Worm (Caenorhabditis elegans): Measurements from ENCODE around the gene F59B2.12.

The F59B2.12 gene

ce11 chrIII:9017181-9017651 lies at the start of gene F59B2.12:
F59B2.12 (plus strand) TSS chrIII:9017601.
- TF ChIP-seq ztf-4 (tag; optimal IDR thresholded peaks at IDR 0.05): no peak
- TF ChIP-seq nhr-84 (tag; optimal IDR thresholded peaks at IDR 0.05): no peak
- TF ChIP-seq lir-3 (tag; optimal IDR thresholded peaks at IDR 0.05; ENCODE audit: poor library complexity): no peak
- no peak for TF ChIP-seq tbx-2 (tag; optimal IDR thresholded peaks at IDR 0.05)
- TF ChIP-seq xbp-1 (tag; optimal IDR thresholded peaks at IDR 0.05): no peak
- TF ChIP-seq C04F5.9 (tag; optimal IDR thresholded peaks at IDR 0.05): no peak
- TF ChIP-seq swsn-7 (tag; optimal IDR thresholded peaks at IDR 0.05): no peak

- TF ChIP-seq pqm-1 (tag; optimal IDR thresholded peaks at IDR 0.05) (no peak), sptf-1 (tag; optimal IDR thresholded peaks at IDR 0.05) (no peak), efl-1 (optimal IDR thresholded peaks at IDR 0.05) (no peak), efl-1 (GFP tag; optimal IDR thresholded peaks at IDR 0.05 in 1 of 2) (peak in 1 of 2 experiments; percentile 11), lir-3 (tag; optimal IDR thresholded peaks at IDR 0.05; ENCODE audit: poor library complexity) (peak; percentile 27), dpl-1 (GFP tag; optimal IDR thresholded peaks at IDR 0.05) (peak in 1 of 3 experiments; percentile 12), ceh-88 (GFP tag; IDR thresholded peaks at IDR 0.05) (no peak), nhr-47 (tag; optimal IDR thresholded peaks at IDR 0.05) (peak; percentile 27), nhr-19 (GFP tag; conservative IDR thresholded peaks at IDR 0.05) (no peak), mep-1 (tag; optimal IDR thresholded peaks at IDR 0.05) (peak; percentile 15), elt-2 (tag; optimal IDR thresholded peaks at IDR 0.05) (no peak), lin-13 (GFP tag; optimal IDR thresholded peaks at IDR 0.05) (no peak), mab-9 (GFP tag; IDR thresholded peaks at IDR 0.05) (no peak), nhr-84 (tag; optimal IDR thresholded peaks at IDR 0.05) (no peak), fkh-4 (tag; optimal IDR thresholded peaks at IDR 0.05; ENCODE audit: borderline replicate concordance) (peak; percentile 32), tbx-2 (tag; optimal IDR thresholded peaks at IDR 0.05) (no peak), rnt-1 (tag; optimal IDR thresholded peaks at IDR 0.05) (peak; percentile 63), fkh-8 (tag; optimal IDR thresholded peaks at IDR 0.05) (no peak), ceh-90 (tag; optimal IDR thresholded peaks at IDR 0.05) (peak; percentile 65), nhr-11 (tag; optimal IDR thresholded peaks at IDR 0.05) (no peak)
These were observed 49.8 kb upstream of the F59B2.12 start, which contains the start of the genes bud-13 and rpap-2 for ce11 chrIII:8967639-8968038. bud-13 (minus strand) TSS chrIII:8967727. rpap-2 (plus strand) TSS chrIII:8967967.

- TF ChIP-seq lin-39 (tag; optimal IDR thresholded peaks at IDR 0.05): peak; percentile 60
- TF ChIP-seq F16B12.6 (tag; optimal IDR thresholded peaks at IDR 0.05): peak; percentile 54
- peak; percentile 59 for TF ChIP-seq xbp-1 (tag; optimal IDR thresholded peaks at IDR 0.05)
- TF ChIP-seq lin-35 (GFP tag; optimal IDR thresholded peaks at IDR 0.05): peak; percentile 71 to 81
- TF ChIP-seq mdl-1 (tag; optimal IDR thresholded peaks at IDR 0.05): peak in 1 of 2 experiments; percentile 56
- peak in 2 of 6 experiments; percentile 20 to 29 for TF ChIP-seq elt-3 (tag; optimal IDR thresholded peaks at IDR 0.05)
- peak; percentile 74 for TF ChIP-seq nhr-47 (tag; optimal IDR thresholded peaks at IDR 0.05)
- peak; percentile 22 for TF ChIP-seq ztf-4 (tag; optimal IDR thresholded peaks at IDR 0.05)
- TF ChIP-seq nhr-85 (tag): peak; percentile 74
- peak; percentile 70 for TF ChIP-seq nhr-20 (tag; optimal IDR thresholded peaks at IDR 0.05)
- peak; percentile 50 for TF ChIP-seq skn-1 (tag; optimal IDR thresholded peaks at IDR 0.05)
- peak; percentile 43 for TF ChIP-seq zip-4 (GFP tag; optimal IDR thresholded peaks at IDR 0.05)
- peak; percentile 77 for TF ChIP-seq nhr-71 (tag; optimal IDR thresholded peaks at IDR 0.05)
- TF ChIP-seq Y116A8C.19 (tag; optimal IDR thresholded peaks at IDR 0.05; ENCODE audit: borderline replicate concordance): no peak
- TF ChIP-seq tlp-1 (tag; optimal IDR thresholded peaks at IDR 0.05): no peak
- TF ChIP-seq zag-1 (tag; optimal IDR thresholded peaks at IDR 0.05): no peak
- no peak for TF ChIP-seq ets-5 (GFP tag; IDR thresholded peaks at IDR 0.05)
- peak; percentile 57 for TF ChIP-seq nhr-90 (tag; optimal IDR thresholded peaks at IDR 0.05; ENCODE audit: poor library complexity)
- TF ChIP-seq dpl-1 (GFP tag; optimal IDR thresholded peaks at IDR 0.05): peak; percentile 63 to 77 (median 76)
- no peak for TF ChIP-seq vab-15 (tag; optimal IDR thresholded peaks at IDR 0.05)
- TF ChIP-seq tbx-2 (tag; optimal IDR thresholded peaks at IDR 0.05): peak; percentile 55
- TF ChIP-seq ama-1 (optimal IDR thresholded peaks at IDR 0.05): no peak
- peak in 1 of 2 experiments; percentile 46 for TF ChIP-seq ztf-11 (tag; optimal IDR thresholded peaks at IDR 0.05)
- peak; percentile 41 for TF ChIP-seq snpc-4 (tag; optimal IDR thresholded peaks at IDR 0.05)
- TF ChIP-seq unc-86 (tag; optimal IDR thresholded peaks at IDR 0.05): peak; percentile 55
- TF ChIP-seq nhr-19 (GFP tag; conservative IDR thresholded peaks at IDR 0.05): peak; percentile 59
- TF ChIP-seq alr-1 (tag; optimal IDR thresholded peaks at IDR 0.05; ENCODE audit: borderline replicate concordance): peak; percentile 91
- TF ChIP-seq rnt-1 (tag; optimal IDR thresholded peaks at IDR 0.05): peak; percentile 88
- TF ChIP-seq mab-9 (GFP tag; IDR thresholded peaks at IDR 0.05): no peak
- no peak for TF ChIP-seq unc-98 (GFP tag; IDR thresholded peaks at IDR 0.05)
- TF ChIP-seq nhr-11 (tag; optimal IDR thresholded peaks at IDR 0.05): no peak
- TF ChIP-seq ceh-90 (tag; optimal IDR thresholded peaks at IDR 0.05): peak; percentile 39
These were observed 46.0 kb upstream of the F59B2.12 start, which contains the start of the genes eif-3.D and R08D7.4 for ce11 chrIII:8971255-8972020. eif-3.D (minus strand) TSS chrIII:8971578. R08D7.4 (plus strand) TSS chrIII:8971892.
